Worm (Caenorhabditis elegans) whole organism, mixed stage, embryonic: ENCODE data around the gene F18A11.3.

ENCODE experiments used
- ces-1 ChIP-seq: fragments of 150-350 bp; optimal IDR thresholded peaks from 2 replicates; lab custom pipeline; 2014; ENCODE audit warnings: missing biosample characterization, missing genetic modification reagents, missing genetic modification characterization
- lin-13 ChIP-seq: fragments of 150-350 bp; optimal IDR thresholded peaks from 2 replicates; lab custom pipeline; 2014; ENCODE audit warnings: missing biosample characterization, missing genetic modification characterization
- nhr-12 ChIP-seq: fragments of 150-350 bp; optimal IDR thresholded peaks from 2 replicates; lab custom pipeline; 2014; ENCODE audit warnings: missing biosample characterization, missing genetic modification characterization
- tbx-8 ChIP-seq: fragments of 200-800 bp; sonication (Bioruptor generic); optimal IDR thresholded peaks from 2 replicates; lab custom pipeline; 2018; ENCODE audit warnings: mild to moderate bottlenecking, missing genetic modification characterization, moderate library complexity, missing compliant biosample characterization

DNA sequence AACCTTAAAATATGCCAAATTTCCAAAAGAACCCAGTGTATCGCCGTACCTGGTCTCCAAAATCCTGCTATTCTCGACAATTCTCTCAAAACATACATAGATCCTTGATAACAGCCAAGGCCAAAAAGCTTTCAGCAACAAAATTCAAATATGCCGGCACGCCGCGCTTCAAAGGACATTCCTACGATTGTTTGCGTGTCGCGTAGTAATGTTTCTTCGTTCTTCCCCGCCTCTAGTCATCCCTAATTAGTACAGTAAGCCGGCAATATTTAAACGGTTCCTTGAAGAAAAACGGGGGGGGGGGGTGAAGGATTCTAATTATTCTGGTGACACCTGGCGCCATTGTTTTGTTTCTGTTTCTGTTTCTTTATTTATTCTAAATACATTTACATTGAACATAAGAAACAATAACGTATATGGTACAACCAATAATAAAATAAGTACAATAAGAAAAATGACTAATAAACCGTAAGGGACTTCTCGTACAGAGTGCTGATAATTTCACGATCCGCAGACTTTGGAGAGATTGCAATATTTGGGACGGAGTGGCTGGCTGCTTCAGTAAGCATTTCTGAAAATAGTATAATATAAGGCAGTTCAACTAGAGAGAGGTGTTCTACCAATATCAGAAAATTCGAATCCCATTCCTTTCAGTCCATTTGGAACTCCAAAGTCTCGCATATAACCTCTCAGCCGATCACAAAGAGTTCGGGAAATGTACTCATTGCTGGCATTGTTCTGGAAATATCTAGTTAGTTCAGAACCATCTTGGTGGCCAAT is 42.4 kb downstream of the F18A11.3 start:
- TF ChIP-seq nhr-12 (tag; lab: Kevin White, UChicago), result no peak
- no peak for TF ChIP-seq tbx-8 (GFP tag; lab: Kevin White, UChicago)
- no peak for TF ChIP-seq ces-1 (GFP tag; lab: Kevin White, UChicago)
- TF ChIP-seq lin-13 (tag; lab: Kevin White, UChicago), result no peak
